Worm (Caenorhabditis elegans) whole organism, L2 larva: ENCODE results near the gene chil-8.

Source experiments
- R02D3.7 ChIP-seq: fragments of 150-350 bp; optimal IDR thresholded peaks from 2 replicates; lab custom pipeline; 2014; ENCODE audit warnings: missing biosample characterization, missing genetic modification characterization
- Y55F3AM.14 ChIP-seq: fragments of 200-800 bp; sonication (Bioruptor generic); optimal IDR thresholded peaks from 2 replicates; lab custom pipeline; 2018; ENCODE audit warnings: mild to moderate bottlenecking, missing genetic modification characterization, missing compliant biosample characterization
- ZK546.5 ChIP-seq: sonication (generic microtip); optimal IDR thresholded peaks from 2 replicates; lab custom pipeline; 2017; ENCODE audit warnings: missing biosample characterization, missing genetic modification characterization
- aly-2 ChIP-seq: fragments of 150-350 bp; optimal IDR thresholded peaks from 2 replicates; lab custom pipeline; 2014; ENCODE audit warnings: missing biosample characterization, missing genetic modification characterization
- ama-1 ChIP-seq: fragments of 150-350 bp; optimal IDR thresholded peaks from 2 replicates; lab custom pipeline; 2018; ENCODE audit warnings: inconsistent platforms
- nhr-77 ChIP-seq: fragments of 150-350 bp; optimal IDR thresholded peaks from 2 replicates; lab custom pipeline; 2014; ENCODE audit warnings: missing biosample characterization, missing genetic modification characterization
- unc-62 ChIP-seq: fragments of 150-350 bp; optimal IDR thresholded peaks from 2 replicates; lab custom pipeline; 2014; ENCODE audit warnings: missing biosample characterization, missing genetic modification reagents, missing genetic modification characterization

ce11 chrII:9828502-9828901 is 44.4 kb downstream of the chil-8 start:
- TF ChIP-seq ZK546.5 (no peak), ama-1 (lab: Kevin White, UChicago) (no peak), Y55F3AM.14 (GFP tag; lab: Kevin White, UChicago) (no peak), unc-62 (no peak), aly-2 (tag; lab: Kevin White, UChicago) (no peak), nhr-77 (tag; lab: Kevin White, UChicago) (no peak), R02D3.7 (tag; lab: Kevin White, UChicago) (no peak)
